Worm (Caenorhabditis elegans): Measurements from ENCODE around the gene puf-9.

The puf-9 gene

ce11 chrX:5885565-5885964 lies 44.2 kb downstream of the puf-9 start, which contains the start of gene flp-7:
Gene flp-7 (plus strand): TSS chrX:5885865.
- no peak for TF ChIP-seq lin-11 (tag; optimal IDR thresholded peaks at IDR 0.05)
- TF ChIP-seq ceh-82 (tag; optimal IDR thresholded peaks at IDR 0.05): no peak
- TF ChIP-seq zag-1 (tag; optimal IDR thresholded peaks at IDR 0.05): no peak
- TF ChIP-seq dmd-4 (tag; optimal IDR thresholded peaks at IDR 0.05): no peak
- no peak for TF ChIP-seq skn-1 (tag; optimal IDR thresholded peaks at IDR 0.05)
- TF ChIP-seq sem-4 (tag; optimal IDR thresholded peaks at IDR 0.05): no peak
- no peak for TF ChIP-seq ceh-16 (tag; optimal IDR thresholded peaks at IDR 0.05)
- TF ChIP-seq unc-55 (GFP tag; optimal IDR thresholded peaks at IDR 0.05): no peak
- TF ChIP-seq fos-1 (tag; optimal IDR thresholded peaks at IDR 0.05): no peak
- no peak for TF ChIP-seq unc-62 (GFP tag; optimal IDR thresholded peaks at IDR 0.05)
- TF ChIP-seq F13H6.1 (tag; optimal IDR thresholded peaks at IDR 0.05): no peak
- TF ChIP-seq sma-9 (GFP tag; optimal IDR thresholded peaks at IDR 0.05): no peak
- no peak for TF ChIP-seq sma-9 (tag; optimal IDR thresholded peaks at IDR 0.05)
- TF ChIP-seq blmp-1 (tag; optimal IDR thresholded peaks at IDR 0.05; ENCODE audit: insufficient read depth): no peak
- no peak for TF ChIP-seq elt-1 (tag; optimal IDR thresholded peaks at IDR 0.05)
- TF ChIP-seq egl-27 (tag; optimal IDR thresholded peaks at IDR 0.05): no peak
- no peak for TF ChIP-seq nhr-12 (tag; optimal IDR thresholded peaks at IDR 0.05)

ce11 chrX:5890080-5890479 lies 48.7 kb downstream of the puf-9 start, which contains the start of gene F49E10.2:
Gene F49E10.2 (plus strand): TSS chrX:5890380.
- TF ChIP-seq Y55F3AM.14 (GFP tag; optimal IDR thresholded peaks at IDR 0.05) (no peak), nhr-10 (tag; optimal IDR thresholded peaks at IDR 0.05) (no peak), ztf-1 (GFP tag; conservative IDR thresholded peaks at IDR 0.05) (no peak), unc-62 (GFP tag; optimal IDR thresholded peaks at IDR 0.05) (no peak), nhr-25 (tag; optimal IDR thresholded peaks at IDR 0.05) (no peak), elt-3 (tag; optimal IDR thresholded peaks at IDR 0.05) (no peak), unc-55 (GFP tag; optimal IDR thresholded peaks at IDR 0.05) (no peak)
